Worm (Caenorhabditis elegans) whole organism, young adult: ENCODE data around the gene ceh-32.

ENCODE experiments used
- C06A6.2 ChIP-seq: fragments of 200-800 bp; sonication (Bioruptor generic); conservative IDR thresholded peaks from 2 replicates; pipeline ENCODE4 v1.3.6; 2022; ENCODE audit warnings: missing genetic modification characterization, missing compliant biosample characterization
- D2030.7 ChIP-seq: fragments of 200-800 bp; sonication (Bioruptor generic); IDR thresholded peaks from 2 replicates; pipeline ENCODE4 v1.3.6; 2022; ENCODE audit warnings: missing genetic modification reagents, missing genetic modification characterization, missing compliant biosample characterization
- T07F8.4 ChIP-seq: sonication (generic microtip); optimal IDR thresholded peaks from 2 replicates; lab custom pipeline; 2016; ENCODE audit warnings: mild to moderate bottlenecking, missing genetic modification characterization, moderate library complexity, missing compliant biosample characterization
- Y67H2A.10 ChIP-seq: fragments of 200-800 bp; sonication (Bioruptor generic); conservative IDR thresholded peaks from 2 replicates; pipeline ENCODE4 v1.3.6; 2022; ENCODE audit warnings: missing genetic modification reagents, missing genetic modification characterization, missing compliant biosample characterization
- Y79H2A.3 ChIP-seq: fragments of 200-800 bp; sonication (Bioruptor generic); conservative IDR thresholded peaks from 2 replicates; pipeline ENCODE4 v1.3.6; 2022; ENCODE audit warnings: missing genetic modification reagents, missing genetic modification characterization, missing compliant biosample characterization
- aptf-3 ChIP-seq: fragments of 200-800 bp; sonication (Bioruptor generic); IDR thresholded peaks from 2 replicates; pipeline ENCODE4 v1.3.6; 2022; ENCODE audit warnings: missing genetic modification characterization, missing compliant biosample characterization
- atf-7 ChIP-seq: sonication (generic microtip); optimal IDR thresholded peaks from 2 replicates; lab custom pipeline; 2017; ENCODE audit warnings: mild to moderate bottlenecking, missing genetic modification characterization, missing compliant biosample characterization
- ccch-3 ChIP-seq: fragments of 200-800 bp; sonication (Bioruptor generic); optimal IDR thresholded peaks from 2 replicates; lab custom pipeline; 2018; ENCODE audit warnings: mild to moderate bottlenecking, missing genetic modification characterization, missing compliant biosample characterization
- ceh-100 ChIP-seq: fragments of 200-800 bp; sonication (Bioruptor generic); IDR thresholded peaks from 2 replicates; pipeline ENCODE4 v1.3.6; 2022; ENCODE audit warnings: missing genetic modification reagents, missing genetic modification characterization, missing compliant biosample characterization
- die-1 ChIP-seq: sonication (generic microtip); optimal IDR thresholded peaks from 2 replicates; lab custom pipeline; 2016; ENCODE audit warnings: missing genotype, mild to moderate bottlenecking, missing genetic modification characterization, missing compliant biosample characterization
- hmg-1.2 ChIP-seq: fragments of 200-800 bp; sonication (Bioruptor generic); IDR thresholded peaks from 2 replicates; pipeline ENCODE4 v1.3.6; 2022; ENCODE audit warnings: missing genetic modification reagents, missing genetic modification characterization, missing compliant biosample characterization
- lag-1 ChIP-seq: fragments of 200-800 bp; sonication (Bioruptor generic); IDR thresholded peaks from 2 replicates; pipeline ENCODE4 v1.3.6; 2022; ENCODE audit warnings: missing genetic modification reagents, missing genetic modification characterization, missing compliant biosample characterization
- lin-35 ChIP-seq, 3 experiments: fragments of 150-350 bp in 2 of 3; sonication (generic microtip) in 1 of 3; optimal IDR thresholded peaks; 2 replicates each; lab custom pipeline; 2014 to 2018; ENCODE audit warnings: missing biosample characterization in 3 of 3, missing genetic modification characterization in 3 of 3, missing genetic modification reagents in 3 of 3
- lin-40 ChIP-seq: sonication (generic microtip); optimal IDR thresholded peaks from 2 replicates; lab custom pipeline; 2016; ENCODE audit warnings: missing genetic modification characterization, mild to moderate bottlenecking, missing compliant biosample characterization, missing genotype, missing genetic modification reagents
- lsl-1 ChIP-seq: fragments of 200-800 bp; sonication (Bioruptor generic); optimal IDR thresholded peaks from 2 replicates; lab custom pipeline; 2018; ENCODE audit warnings: mild to moderate bottlenecking, missing genetic modification characterization, moderate library complexity, missing compliant biosample characterization
- madf-10 ChIP-seq: sonication (generic microtip); optimal IDR thresholded peaks from 2 replicates; lab custom pipeline; 2016; ENCODE audit warnings: mild to moderate bottlenecking, missing genetic modification characterization, missing compliant biosample characterization
- madf-3 ChIP-seq: fragments of 200-800 bp; sonication (Bioruptor generic); IDR thresholded peaks from 2 replicates; pipeline ENCODE4 v1.3.6; 2022; ENCODE audit warnings: missing genetic modification reagents, missing genetic modification characterization, missing compliant biosample characterization
- mcd-1 ChIP-seq: fragments of 200-800 bp; sonication (Bioruptor generic); IDR thresholded peaks from 2 replicates; pipeline ENCODE4 v1.3.6; 2022; ENCODE audit warnings: missing genetic modification reagents, missing genetic modification characterization, missing compliant biosample characterization
- mes-4 ChIP-seq: sonication (generic microtip); optimal IDR thresholded peaks from 2 replicates; lab custom pipeline; 2016; ENCODE audit warnings: missing genotype, missing genetic modification characterization, missing compliant biosample characterization
- mxl-1 ChIP-seq: sonication (generic microtip); optimal IDR thresholded peaks from 2 replicates; lab custom pipeline; 2016; ENCODE audit warnings: missing genetic modification characterization, missing compliant biosample characterization
- nfyb-1 ChIP-seq: fragments of 200-800 bp; sonication (Bioruptor generic); IDR thresholded peaks from 2 replicates; pipeline ENCODE4 v1.3.6; 2022; ENCODE audit warnings: missing genetic modification reagents, missing genetic modification characterization, missing compliant biosample characterization
- nhr-120 ChIP-seq: fragments of 200-800 bp; sonication (Bioruptor generic); IDR thresholded peaks from 2 replicates; pipeline ENCODE4 v1.3.6; 2022; ENCODE audit warnings: missing genetic modification characterization, missing compliant biosample characterization
- nhr-90 ChIP-seq: sonication (generic microtip); optimal IDR thresholded peaks from 2 replicates; lab custom pipeline; 2016; ENCODE audit warnings: missing genotype, mild to moderate bottlenecking, missing genetic modification characterization, missing compliant biosample characterization
- rcor-1 ChIP-seq: fragments of 200-800 bp; sonication (Bioruptor generic); IDR thresholded peaks from 2 replicates; pipeline ENCODE4 v1.3.6; 2022; ENCODE audit warnings: missing genetic modification reagents, missing genetic modification characterization, missing compliant biosample characterization
- sdz-38 ChIP-seq: sonication (generic microtip); optimal IDR thresholded peaks from 2 replicates; lab custom pipeline; 2016; ENCODE audit warnings: missing genotype, missing genetic modification characterization, missing compliant biosample characterization
- somi-1 ChIP-seq: fragments of 200-800 bp; sonication (Bioruptor generic); optimal IDR thresholded peaks from 2 replicates; lab custom pipeline; 2018; ENCODE audit warnings: mild to moderate bottlenecking, missing genetic modification characterization, missing compliant biosample characterization
- tbp1 ChIP-seq: fragments of 200-800 bp; sonication (Bioruptor generic); optimal IDR thresholded peaks from 2 replicates; lab custom pipeline; 2018; ENCODE audit warnings: mild to moderate bottlenecking, missing genetic modification characterization, missing compliant biosample characterization
- unc-62 ChIP-seq: fragments of 150-350 bp; optimal IDR thresholded peaks from 2 replicates; lab custom pipeline; 2014; ENCODE audit warnings: missing biosample characterization, missing genetic modification reagents, missing genetic modification characterization
- ztf-26 ChIP-seq: sonication (generic microtip); optimal IDR thresholded peaks from 2 replicates; lab custom pipeline; 2017; ENCODE audit warnings: missing genetic modification characterization, missing compliant biosample characterization
- ztf-6 ChIP-seq: fragments of 200-800 bp; sonication (Bioruptor generic); IDR thresholded peaks from 2 replicates; pipeline ENCODE4 v1.3.6; 2022; ENCODE audit warnings: missing genetic modification reagents, missing genetic modification characterization, missing compliant biosample characterization

Gene ceh-32

ce11 chrV:11667176-11667575 is 38.0 kb downstream of the ceh-32 start, which contains the start of gene F46F3.3:
Gene F46F3.3 (plus strand): TSS chrV:11667476.
- TF ChIP-seq ztf-6 (GFP tag; lab: Robert Waterston, UW) (no peak), madf-3 (GFP tag; lab: Robert Waterston, UW) (no peak), lag-1 (GFP tag; lab: Robert Waterston, UW) (no peak), die-1 (tag; lab: Kevin White, UChicago) (no peak), D2030.7 (GFP tag; lab: Robert Waterston, UW) (no peak)

- no peak for TF ChIP-seq nhr-90 (tag; lab: Kevin White, UChicago)
- no peak for TF ChIP-seq T07F8.4 (tag; lab: Kevin White, UChicago)
- TF ChIP-seq unc-62 (GFP tag; lab: Kevin White, UChicago): no peak
- no peak for TF ChIP-seq ztf-6 (GFP tag; lab: Robert Waterston, UW)
- no peak for TF ChIP-seq tbp1 (GFP tag; lab: Kevin White, UChicago)
- TF ChIP-seq hmg-1.2 (GFP tag; lab: Robert Waterston, UW): no peak
Measured at ce11 chrV:11664875-11665384, 40.3 kb downstream of the ceh-32 start, which contains the start of gene ceh-27. Gene ceh-27 (minus strand): TSS chrV:11665102.

ce11 chrV:11660566-11660965 is 44.6 kb downstream of the ceh-32 start:
- no peak for TF ChIP-seq atf-7 (tag; lab: Kevin White, UChicago)
- no peak for TF ChIP-seq unc-62 (GFP tag; lab: Kevin White, UChicago)
- TF ChIP-seq Y79H2A.3: no peak
- TF ChIP-seq sdz-38 (tag; lab: Kevin White, UChicago): no peak
- no peak for TF ChIP-seq mcd-1
- no peak for TF ChIP-seq Y67H2A.10
- no peak for TF ChIP-seq somi-1 (GFP tag; lab: Kevin White, UChicago)
- TF ChIP-seq C06A6.2 (GFP tag; lab: Robert Waterston, UW): no peak
- TF ChIP-seq mxl-1 (tag; lab: Kevin White, UChicago): no peak
- no peak for TF ChIP-seq madf-10 (tag; lab: Kevin White, UChicago)
- TF ChIP-seq rcor-1: no peak
- no peak for TF ChIP-seq ztf-26 (tag; lab: Kevin White, UChicago)
- no peak for TF ChIP-seq nfyb-1 (GFP tag; lab: Robert Waterston, UW)
- TF ChIP-seq aptf-3 (GFP tag; lab: Robert Waterston, UW): no peak
- no peak for TF ChIP-seq mes-4 (tag; lab: Kevin White, UChicago)
- no peak for TF ChIP-seq nhr-120 (GFP tag; lab: Robert Waterston, UW)

ce11 chrV:11656469-11656868 is 48.7 kb downstream of the ceh-32 start:
- TF ChIP-seq lin-40 (tag; lab: Kevin White, UChicago) (no peak), mxl-1 (tag; lab: Kevin White, UChicago) (no peak), ceh-100 (GFP tag; lab: Robert Waterston, UW) (no peak)

- TF ChIP-seq lin-35 (GFP tag; optimal IDR thresholded peaks at IDR 0.05; lab: Kevin White, UChicago) (no peak), ccch-3 (GFP tag; lab: Kevin White, UChicago) (no peak), lsl-1 (no peak)
Measured at ce11 chrV:11653095-11653494, 52.1 kb downstream of the ceh-32 start.
